Worm (Caenorhabditis elegans) whole organism, late embryonic: ENCODE measurements around the gene suca-1.

Experiments
- F13H6.1 ChIP-seq: sonication (generic microtip); optimal IDR thresholded peaks from 2 replicates; lab custom pipeline; 2016; ENCODE audit warnings: missing genetic modification characterization, missing compliant biosample characterization
- ahr-1 ChIP-seq: sonication (generic microtip); optimal IDR thresholded peaks from 2 replicates; lab custom pipeline; 2016; ENCODE audit warnings: missing genetic modification characterization, missing compliant biosample characterization
- ceh-14 ChIP-seq: sonication (generic microtip); optimal IDR thresholded peaks from 2 replicates; lab custom pipeline; 2016; ENCODE audit warnings: missing genotype, missing genetic modification characterization, missing compliant biosample characterization
- ceh-19 ChIP-seq: fragments of 200-800 bp; sonication (Bioruptor generic); optimal IDR thresholded peaks from 2 replicates; lab custom pipeline; 2018; ENCODE audit warnings: mild to moderate bottlenecking, missing genetic modification characterization, missing compliant biosample characterization
- ceh-2 ChIP-seq: sonication (generic microtip); optimal IDR thresholded peaks from 2 replicates; lab custom pipeline; 2016; ENCODE audit warnings: missing genotype, missing genetic modification characterization, missing compliant biosample characterization
- ceh-22 ChIP-seq: sonication (generic microtip); optimal IDR thresholded peaks from 2 replicates; lab custom pipeline; 2017; ENCODE audit warnings: missing biosample characterization, missing genetic modification characterization
- ceh-24 ChIP-seq: sonication (generic microtip); optimal IDR thresholded peaks from 2 replicates; lab custom pipeline; 2016; ENCODE audit warnings: mild to moderate bottlenecking, missing genetic modification characterization, missing compliant biosample characterization
- ceh-31 ChIP-seq: sonication (generic microtip); optimal IDR thresholded peaks from 2 replicates; lab custom pipeline; 2016; ENCODE audit warnings: missing genetic modification characterization, missing compliant biosample characterization
- ceh-6 ChIP-seq: fragments of 200-800 bp; sonication (Bioruptor generic); optimal IDR thresholded peaks from 2 replicates; lab custom pipeline; 2018; ENCODE audit warnings: mild to moderate bottlenecking, missing genetic modification characterization, missing compliant biosample characterization
- ceh-9 ChIP-seq: sonication (generic microtip); optimal IDR thresholded peaks from 2 replicates; lab custom pipeline; 2016; ENCODE audit warnings: mild to moderate bottlenecking, missing genetic modification characterization, inconsistent platforms, missing compliant biosample characterization
- dve-1 ChIP-seq: sonication (generic microtip); optimal IDR thresholded peaks from 2 replicates; lab custom pipeline; 2017; ENCODE audit warnings: antibody characterized with exemption, mild to moderate bottlenecking, missing genetic modification characterization, missing compliant biosample characterization
- elt-2 ChIP-seq: sonication (generic microtip); optimal IDR thresholded peaks from 2 replicates; lab custom pipeline; 2016; ENCODE audit warnings: missing genetic modification reagents, missing genetic modification characterization, missing compliant biosample characterization
- eyg-1 ChIP-seq: sonication (generic microtip); optimal IDR thresholded peaks from 2 replicates; lab custom pipeline; 2016; ENCODE audit warnings: missing genotype, missing genetic modification characterization, missing compliant biosample characterization
- gmeb-2 ChIP-seq: sonication (generic microtip); optimal IDR thresholded peaks from 2 replicates; lab custom pipeline; 2016; ENCODE audit warnings: missing genetic modification characterization, inconsistent platforms, missing compliant biosample characterization
- hlh-13 ChIP-seq: fragments of 200-800 bp; sonication (Bioruptor generic); optimal IDR thresholded peaks from 2 replicates; lab custom pipeline; 2018; ENCODE audit warnings: mild to moderate bottlenecking, missing genetic modification characterization, missing compliant biosample characterization
- hlh-6 ChIP-seq: sonication (generic microtip); optimal IDR thresholded peaks from 2 replicates; lab custom pipeline; 2016; ENCODE audit warnings: missing genotype, missing genetic modification characterization, missing compliant biosample characterization
- hlh-8 ChIP-seq: sonication (generic microtip); optimal IDR thresholded peaks from 2 replicates; lab custom pipeline; 2016; ENCODE audit warnings: missing genotype, missing genetic modification characterization, missing compliant biosample characterization
- lim-6 ChIP-seq: sonication (generic microtip); optimal IDR thresholded peaks from 2 replicates; lab custom pipeline; 2016; ENCODE audit warnings: missing genetic modification characterization, missing compliant biosample characterization
- madf-2 ChIP-seq: sonication (generic microtip); optimal IDR thresholded peaks from 2 replicates; lab custom pipeline; 2017; ENCODE audit warnings: missing genetic modification characterization, missing compliant biosample characterization
- npax-4 ChIP-seq: sonication (generic microtip); optimal IDR thresholded peaks from 2 replicates; lab custom pipeline; 2016; ENCODE audit warnings: missing genetic modification characterization, missing compliant biosample characterization
- pat-9 ChIP-seq: fragments of 200-800 bp; sonication (Bioruptor generic); optimal IDR thresholded peaks from 2 replicates; lab custom pipeline; 2018; ENCODE audit warnings: mild to moderate bottlenecking, missing genetic modification characterization, moderate library complexity, missing compliant biosample characterization
- pax-1 ChIP-seq: fragments of 150-350 bp; optimal IDR thresholded peaks from 2 replicates; lab custom pipeline; 2014; ENCODE audit warnings: missing biosample characterization, missing genetic modification characterization
- pha-2 ChIP-seq: sonication (generic microtip); optimal IDR thresholded peaks from 2 replicates; lab custom pipeline; 2017; ENCODE audit warnings: mild to moderate bottlenecking, missing genetic modification characterization, missing compliant biosample characterization
- pha-4 ChIP-seq: fragments of 150-350 bp; optimal IDR thresholded peaks from 2 replicates; lab custom pipeline; 2018; ENCODE audit warnings: missing biosample characterization, missing genetic modification reagents, missing genetic modification characterization
- ref-2 ChIP-seq: sonication (generic microtip); optimal IDR thresholded peaks from 2 replicates; lab custom pipeline; 2016; ENCODE audit warnings: missing genetic modification characterization, missing compliant biosample characterization
- rnt-1 ChIP-seq: sonication (generic microtip); optimal IDR thresholded peaks from 2 replicates; lab custom pipeline; 2016; ENCODE audit warnings: missing genetic modification characterization, missing compliant biosample characterization
- sdc-2 ChIP-seq: sonication (generic microtip); optimal IDR thresholded peaks from 2 replicates; lab custom pipeline; 2016; ENCODE audit warnings: missing genotype, missing genetic modification characterization, missing compliant biosample characterization
- tbx-2 ChIP-seq: sonication (generic microtip); optimal IDR thresholded peaks from 2 replicates; lab custom pipeline; 2016; ENCODE audit warnings: missing genetic modification characterization, missing compliant biosample characterization
- tbx-7 ChIP-seq: sonication (generic microtip); optimal IDR thresholded peaks from 2 replicates; lab custom pipeline; 2016; ENCODE audit warnings: missing genotype, missing genetic modification characterization, missing compliant biosample characterization
- ttx-3 ChIP-seq: sonication (generic microtip); optimal IDR thresholded peaks from 2 replicates; lab custom pipeline; 2016; ENCODE audit warnings: missing genetic modification reagents, missing genetic modification characterization, missing compliant biosample characterization
- unc-42 ChIP-seq: sonication (generic microtip); optimal IDR thresholded peaks from 2 replicates; lab custom pipeline; 2016; ENCODE audit warnings: missing genotype, missing genetic modification characterization, missing compliant biosample characterization
- unc-55 ChIP-seq: sonication (generic microtip); optimal IDR thresholded peaks from 2 replicates; lab custom pipeline; 2017; ENCODE audit warnings: missing biosample characterization, missing genetic modification reagents, missing genetic modification characterization
- zip-5 ChIP-seq: sonication (generic microtip); optimal IDR thresholded peaks from 2 replicates; lab custom pipeline; 2016; ENCODE audit warnings: missing genetic modification characterization, missing compliant biosample characterization

The suca-1 gene

DNA sequence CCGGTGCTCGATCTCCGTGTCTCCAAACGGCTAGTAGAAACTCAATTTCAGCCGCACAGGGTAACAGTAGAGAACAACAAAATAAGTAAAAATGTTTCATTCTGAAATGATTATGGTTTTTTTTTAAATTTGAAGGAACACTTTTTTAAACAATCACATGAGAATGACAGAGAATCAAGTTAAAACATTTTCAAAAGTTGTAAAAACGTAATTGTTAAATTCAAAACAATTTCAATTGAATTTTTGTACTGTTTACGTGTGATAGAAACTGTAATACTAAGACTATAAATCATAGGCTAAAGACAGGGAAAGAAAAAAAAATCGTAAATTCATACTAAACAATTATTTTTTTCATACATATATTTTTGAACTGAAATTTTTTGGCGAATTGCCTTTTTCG lies 41.3 kb upstream of the suca-1 start, which contains the start of gene pho-7:
pho-7 (minus strand) TSS at position 101 of the 400 bp plus-strand sequence.
- no peak for TF ChIP-seq ahr-1 (tag; lab: Kevin White, UChicago)
- TF ChIP-seq hlh-6, result no peak
- TF ChIP-seq ceh-24 (tag; lab: Kevin White, UChicago), result no peak
- no peak for TF ChIP-seq dve-1 (tag; lab: Kevin White, UChicago)
- no peak for TF ChIP-seq pat-9 (tag; lab: Kevin White, UChicago)
- no peak for TF ChIP-seq zip-5
- TF ChIP-seq ttx-3 (tag; lab: Kevin White, UChicago), result no peak
- TF ChIP-seq sdc-2 (tag; lab: Kevin White, UChicago), result no peak
- TF ChIP-seq npax-4 (tag; lab: Kevin White, UChicago), result no peak
- no peak for TF ChIP-seq F13H6.1 (tag; lab: Kevin White, UChicago)
- no peak for TF ChIP-seq ceh-22
- TF ChIP-seq rnt-1 (tag; lab: Kevin White, UChicago), result no peak
- no peak for TF ChIP-seq ceh-19 (GFP tag; lab: Kevin White, UChicago)
- TF ChIP-seq ceh-2 (tag; lab: Kevin White, UChicago), result no peak
- TF ChIP-seq hlh-13 (GFP tag; lab: Kevin White, UChicago), result no peak
- TF ChIP-seq ceh-6, result no peak
- TF ChIP-seq, all 69 proteins: peak for 0

DNA sequence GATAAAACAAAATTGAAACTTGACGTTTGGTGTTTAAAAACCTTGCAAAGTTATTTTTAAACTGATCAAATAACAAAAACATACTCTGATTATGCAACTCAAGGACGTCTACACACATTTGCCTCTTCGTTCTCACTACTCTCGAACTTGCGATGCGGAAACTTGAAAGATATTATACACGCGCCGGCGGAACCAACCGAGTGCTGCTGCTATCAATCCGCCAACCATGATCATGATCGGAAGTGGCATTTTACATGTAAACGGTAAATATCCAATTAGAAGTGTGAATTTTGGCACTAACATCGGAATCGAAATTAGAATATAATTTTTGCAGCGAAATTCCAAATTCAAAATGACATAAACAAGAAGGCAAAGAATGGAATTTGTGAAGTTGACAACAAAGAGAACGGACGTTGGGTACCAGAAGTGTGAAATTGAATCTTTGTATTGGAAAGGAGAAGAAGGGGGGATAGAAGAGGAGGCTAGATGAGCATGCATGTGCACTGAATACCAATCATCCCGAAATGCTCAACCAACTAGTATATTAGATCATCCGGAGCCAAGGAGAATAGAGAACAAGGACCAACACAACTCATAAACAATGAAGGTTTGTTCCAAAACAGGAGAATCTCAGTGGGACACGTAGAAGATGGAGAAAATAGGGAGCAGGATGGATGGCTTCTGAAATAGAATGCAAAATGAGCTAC lies 33.5 kb upstream of the suca-1 start:
- TF ChIP-seq ceh-31 (tag; lab: Kevin White, UChicago) (peak; percentile 36), elt-2 (tag; lab: Kevin White, UChicago) (no peak), unc-42 (tag; lab: Kevin White, UChicago) (peak; percentile 64)

DNA sequence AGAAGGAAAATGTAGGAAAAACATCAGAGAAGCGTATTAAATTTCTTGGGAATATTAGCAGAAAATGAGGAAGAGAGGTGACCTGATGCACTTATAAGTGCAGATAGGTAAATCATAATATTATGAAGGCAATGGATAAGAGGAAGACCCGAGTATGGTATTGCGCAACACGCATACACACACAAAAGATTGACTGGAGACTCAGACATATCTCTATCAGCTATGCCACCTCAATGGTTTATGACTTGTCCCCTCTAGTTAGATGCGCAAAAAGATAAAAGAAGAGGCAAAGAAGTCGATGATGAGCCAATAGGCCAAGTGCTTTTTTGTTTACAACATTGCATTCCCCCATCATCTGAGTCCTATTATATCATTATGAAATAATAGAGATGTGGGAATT lies 32.2 kb upstream of the suca-1 start:
- TF ChIP-seq F13H6.1 (tag; lab: Kevin White, UChicago) (no peak), unc-55 (GFP tag; lab: Kevin White, UChicago) (peak; percentile 17)
- TF ChIP-seq, all 69 proteins: peak for 1

DNA sequence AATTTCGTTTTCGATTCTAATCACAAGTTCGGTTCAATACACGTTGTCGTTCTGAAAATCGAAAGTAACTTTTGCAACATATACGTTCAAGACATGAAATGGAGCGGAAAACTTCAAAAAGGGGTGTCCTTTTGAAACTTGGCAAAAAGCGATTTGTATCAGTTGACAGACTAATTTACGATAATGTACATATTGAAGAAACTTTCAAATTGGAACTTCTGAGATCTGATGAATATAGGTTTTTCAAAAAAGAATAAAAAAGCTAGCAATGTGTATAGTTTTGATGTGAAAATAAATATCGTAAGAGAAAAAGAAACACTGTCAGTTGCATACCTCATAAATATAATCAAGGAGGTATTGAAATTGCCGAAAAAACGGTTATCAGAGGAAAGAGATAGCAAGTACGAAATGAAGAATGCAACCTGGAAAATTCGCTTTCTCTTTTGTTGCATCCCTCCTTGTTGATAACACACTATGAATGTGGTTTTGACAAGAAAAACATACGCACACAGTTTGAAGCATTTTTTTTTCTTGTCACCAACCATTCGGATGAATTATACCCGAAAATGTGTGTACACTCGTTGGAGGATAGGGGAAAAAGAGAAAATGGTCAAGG lies 29.1 kb upstream of the suca-1 start, which contains the start of gene dgn-1:
dgn-1 (minus strand) TSS at position 51 of the 616 bp plus-strand sequence.
- TF ChIP-seq ref-2 (tag; lab: Kevin White, UChicago) (no peak), ceh-9 (no peak), lim-6 (no peak), pha-4 (no peak), gmeb-2 (tag; lab: Kevin White, UChicago) (no peak), rnt-1 (tag; lab: Kevin White, UChicago) (no peak), ceh-2 (tag; lab: Kevin White, UChicago) (no peak), hlh-6 (no peak), hlh-8 (tag; lab: Kevin White, UChicago) (no peak), ceh-22 (no peak), hlh-13 (GFP tag; lab: Kevin White, UChicago) (no peak), madf-2 (tag; lab: Kevin White, UChicago) (no peak), tbx-7 (tag; lab: Kevin White, UChicago) (no peak)

DNA sequence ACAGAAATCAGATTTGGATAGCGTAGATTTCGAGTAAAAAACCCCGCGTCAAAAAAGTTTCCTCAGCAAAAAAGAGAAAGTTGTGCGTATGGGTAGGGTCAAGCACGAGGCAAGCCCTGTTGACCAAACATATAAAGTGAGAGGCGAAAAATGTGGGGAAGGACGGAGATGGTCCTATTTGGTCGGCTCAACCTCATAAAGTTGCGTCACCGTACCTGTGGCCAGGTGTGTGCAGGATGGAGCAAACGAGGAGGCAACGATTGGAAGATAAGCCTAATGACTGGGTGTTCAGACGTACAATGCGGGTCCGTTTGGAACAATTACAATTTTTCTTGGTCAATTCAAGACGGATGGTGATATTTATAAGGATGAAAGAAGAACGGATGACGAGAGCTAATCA lies 27.2 kb upstream of the suca-1 start:
- TF ChIP-seq pha-2 (tag; lab: Kevin White, UChicago) (no peak), tbx-2 (tag; lab: Kevin White, UChicago) (peak; percentile 48), sdc-2 (tag; lab: Kevin White, UChicago) (peak; percentile 14), ttx-3 (tag; lab: Kevin White, UChicago) (no peak)
- TF ChIP-seq, all 69 proteins: peak for 2

DNA sequence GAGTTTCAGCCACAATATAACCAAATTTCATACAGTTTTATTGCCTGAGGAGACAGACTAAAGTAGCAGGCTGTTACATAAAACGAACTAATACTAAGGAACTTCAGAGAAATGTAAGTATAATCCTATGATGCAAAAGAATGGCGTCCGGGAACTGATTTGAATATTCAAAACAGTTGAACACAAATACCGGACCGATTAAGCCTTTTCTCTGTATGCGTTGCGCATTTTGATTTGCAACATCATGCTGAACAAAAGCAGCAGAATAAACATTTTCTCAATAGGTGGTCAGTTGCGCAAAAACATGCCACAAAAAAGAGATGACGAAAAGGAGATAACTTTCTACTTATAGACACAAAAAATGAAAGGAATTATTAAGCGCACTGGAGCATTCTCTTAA lies 24.1 kb upstream of the suca-1 start:
- TF ChIP-seq ttx-3 (tag; lab: Kevin White, UChicago) (no peak), eyg-1 (tag; lab: Kevin White, UChicago) (no peak), ceh-14 (tag; lab: Kevin White, UChicago) (no peak), pax-1 (tag; lab: Kevin White, UChicago) (no peak), pha-4 (no peak), gmeb-2 (tag; lab: Kevin White, UChicago) (no peak)
